Worm (Caenorhabditis elegans): Measurements from ENCODE around the gene srg-30.

- TF ChIP-seq pes-1 (GFP tag; IDR thresholded peaks at IDR 0.05) (no peak), hnd-1 (tag; optimal IDR thresholded peaks at IDR 0.05) (no peak)
Observed at ce11 chrV:6764972-6765371, 46.8 kb upstream of the srg-30 start, which contains the start of gene bbs-8.

Measured in whole organism, early embryonic.